Fruit fly (Drosophila melanogaster) Kc167 (cell line): ENCODE measurements around the gene CG10222.

ENCODE experiments used
- Myc ChIP-seq: fragments of >200 bp; optimal IDR thresholded peaks from 2 replicates; lab custom pipeline; 2017; ENCODE audit warnings: missing external identifiers
- Sin3A ChIP-seq: fragments of >200 bp; optimal IDR thresholded peaks from 2 replicates; lab custom pipeline; 2018; ENCODE audit warnings: missing external identifiers
- h ChIP-seq: fragments of >200 bp; optimal IDR thresholded peaks from 3 replicates; lab custom pipeline; 2018; ENCODE audit warnings: missing external identifiers
- insv ChIP-seq: fragments of >200 bp; optimal IDR thresholded peaks from 3 replicates; lab custom pipeline; 2018; ENCODE audit warnings: missing external identifiers
- psq ChIP-seq: fragments of >200 bp; optimal IDR thresholded peaks from 2 replicates; lab custom pipeline; 2017; ENCODE audit warnings: missing external identifiers
- ttk ChIP-seq: sonication (Bioruptor generic); optimal IDR thresholded peaks from 2 replicates; lab custom pipeline; 2017; ENCODE audit warnings: missing external identifiers

Gene CG10222

DNA sequence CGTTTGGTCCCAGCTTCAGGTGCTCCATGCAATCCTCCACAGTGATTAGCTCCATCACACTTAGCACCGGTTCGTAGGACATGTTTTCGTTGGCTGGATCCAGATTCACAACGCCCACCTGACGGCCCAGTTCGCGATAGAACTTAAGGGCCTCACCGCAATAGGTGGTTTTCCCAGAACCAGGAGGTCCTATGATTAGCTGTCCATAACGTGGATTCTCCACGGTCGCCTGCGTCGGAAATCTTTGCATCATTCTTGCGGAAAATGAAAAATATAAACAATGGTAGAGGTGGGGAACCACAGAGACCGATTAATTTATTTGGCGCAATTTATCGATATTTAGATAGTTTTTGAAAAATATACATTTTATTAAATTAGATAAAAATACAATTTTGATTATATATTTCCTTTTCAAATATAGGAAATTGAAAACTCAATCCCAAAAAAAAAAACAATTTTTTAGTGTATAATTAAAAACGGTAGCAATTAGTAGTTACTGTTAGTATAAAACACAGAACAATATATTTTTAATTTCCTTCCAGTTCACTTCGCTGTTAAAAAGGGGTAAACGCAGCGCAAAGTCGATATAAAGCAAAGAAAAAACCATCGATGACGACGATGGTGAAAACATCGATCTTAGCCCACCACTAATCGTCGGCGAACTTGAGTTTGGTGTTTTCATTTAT lies at the start of gene CG10222, which contains the start of gene flr:
Gene CG10222 (minus strand): TSS at position 254 of the 686 bp plus-strand sequence.
Gene flr (plus strand): TSS at position 644 of the 686 bp plus-strand sequence.
- TF ChIP-seq h (lab: Kevin White, UChicago) (no peak), psq (lab: Kevin White, UChicago) (no peak), ttk (lab: Kevin White, UChicago) (no peak), insv (no peak), Myc (no peak), Sin3A (lab: Kevin White, UChicago) (no peak)

DNA sequence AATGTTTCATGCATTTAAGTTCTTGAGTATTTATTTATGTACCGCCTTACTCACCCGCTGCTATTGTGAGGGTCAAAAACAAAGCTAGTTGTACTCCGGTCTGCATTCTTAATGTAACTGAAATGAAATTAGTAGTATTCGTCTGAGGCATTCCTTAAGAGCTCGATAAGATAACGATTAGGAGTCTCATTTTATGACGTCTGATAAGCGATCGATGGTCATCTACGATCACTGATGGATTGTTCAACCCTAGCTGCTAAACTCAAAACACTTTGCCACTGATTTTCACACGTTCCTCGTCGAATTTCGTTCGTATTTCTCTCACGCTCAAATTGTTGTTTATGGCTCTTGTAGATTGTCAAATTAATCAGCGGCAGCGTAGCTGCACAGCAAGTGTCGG lies 44.9 kb upstream of the CG10222 start, which contains the start of gene CG10116:
Gene CG10116 (minus strand): TSS at position 106 of the 400 bp plus-strand sequence.
- TF ChIP-seq h (lab: Kevin White, UChicago) (no peak), Myc (no peak), insv (no peak), Sin3A (lab: Kevin White, UChicago) (no peak), psq (lab: Kevin White, UChicago) (no peak), ttk (lab: Kevin White, UChicago) (no peak)

DNA sequence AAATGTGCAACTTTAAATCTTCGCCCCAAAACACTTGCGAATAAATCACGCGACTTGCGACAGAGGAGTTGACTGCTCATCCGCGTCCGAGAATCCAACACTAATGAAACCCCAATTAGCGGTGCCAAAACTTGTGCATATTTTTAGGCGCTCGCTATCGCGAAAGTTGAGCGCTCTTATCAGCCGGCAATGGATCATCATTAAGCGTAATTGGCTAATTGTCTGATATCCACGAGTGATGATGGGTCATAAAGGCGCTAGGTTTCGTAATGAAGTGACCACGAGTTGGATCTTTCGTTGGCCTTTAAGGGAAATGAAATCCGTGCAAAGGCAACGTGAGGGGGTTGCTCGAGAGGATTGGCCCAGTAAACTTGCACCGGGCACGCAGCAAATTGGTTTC lies 42.5 kb upstream of the CG10222 start:
- no peak for TF ChIP-seq ttk (lab: Kevin White, UChicago)
- no peak for TF ChIP-seq h (lab: Kevin White, UChicago)
- TF ChIP-seq insv: no peak
- no peak for TF ChIP-seq Sin3A (lab: Kevin White, UChicago)
- TF ChIP-seq psq (lab: Kevin White, UChicago): no peak
- TF ChIP-seq Myc: no peak

DNA sequence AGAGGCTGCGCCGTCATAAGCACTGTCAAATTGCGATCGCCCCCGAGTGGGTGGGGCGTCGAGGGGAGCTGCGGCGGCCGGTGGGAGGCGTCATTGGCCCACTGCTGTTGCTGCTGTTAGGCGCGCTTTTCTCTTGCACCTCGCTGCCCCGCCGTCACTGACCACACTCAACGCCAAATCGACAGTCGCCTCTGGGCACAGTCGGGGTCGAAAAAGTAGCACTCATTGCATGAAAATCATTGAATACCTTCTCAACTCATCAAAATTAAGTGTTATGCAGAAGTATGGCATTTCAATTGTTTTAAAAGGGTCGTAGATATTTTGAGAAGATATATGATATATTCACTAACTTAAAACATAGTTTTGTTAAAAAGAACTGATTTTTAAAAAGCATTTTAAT lies 40.0 kb upstream of the CG10222 start:
- TF ChIP-seq Myc: no peak
- TF ChIP-seq Sin3A (lab: Kevin White, UChicago): no peak
- no peak for TF ChIP-seq psq (lab: Kevin White, UChicago)
- no peak for TF ChIP-seq ttk (lab: Kevin White, UChicago)
- no peak for TF ChIP-seq h (lab: Kevin White, UChicago)
- no peak for TF ChIP-seq insv

DNA sequence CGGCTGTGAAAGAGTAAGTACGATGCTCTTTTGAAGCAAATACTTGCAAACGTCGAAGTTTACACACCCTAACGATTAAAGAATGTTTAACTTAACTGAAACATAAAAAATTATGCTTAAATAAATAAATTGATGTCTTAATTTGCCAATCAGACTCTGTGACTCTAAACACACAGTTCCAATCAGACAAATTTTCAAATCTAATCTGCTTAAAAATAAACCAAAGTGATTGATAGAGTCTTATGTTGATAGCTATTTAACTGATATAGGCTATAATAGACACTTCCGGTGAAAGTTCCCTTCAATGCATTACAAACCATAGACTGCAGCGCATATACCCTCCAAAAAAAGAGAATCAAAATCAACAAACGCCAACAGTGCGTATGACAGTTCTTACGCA lies 39.3 kb upstream of the CG10222 start:
- TF ChIP-seq Sin3A (lab: Kevin White, UChicago) (no peak), psq (lab: Kevin White, UChicago) (no peak), Myc (no peak), insv (no peak), ttk (lab: Kevin White, UChicago) (no peak), h (lab: Kevin White, UChicago) (no peak)

DNA sequence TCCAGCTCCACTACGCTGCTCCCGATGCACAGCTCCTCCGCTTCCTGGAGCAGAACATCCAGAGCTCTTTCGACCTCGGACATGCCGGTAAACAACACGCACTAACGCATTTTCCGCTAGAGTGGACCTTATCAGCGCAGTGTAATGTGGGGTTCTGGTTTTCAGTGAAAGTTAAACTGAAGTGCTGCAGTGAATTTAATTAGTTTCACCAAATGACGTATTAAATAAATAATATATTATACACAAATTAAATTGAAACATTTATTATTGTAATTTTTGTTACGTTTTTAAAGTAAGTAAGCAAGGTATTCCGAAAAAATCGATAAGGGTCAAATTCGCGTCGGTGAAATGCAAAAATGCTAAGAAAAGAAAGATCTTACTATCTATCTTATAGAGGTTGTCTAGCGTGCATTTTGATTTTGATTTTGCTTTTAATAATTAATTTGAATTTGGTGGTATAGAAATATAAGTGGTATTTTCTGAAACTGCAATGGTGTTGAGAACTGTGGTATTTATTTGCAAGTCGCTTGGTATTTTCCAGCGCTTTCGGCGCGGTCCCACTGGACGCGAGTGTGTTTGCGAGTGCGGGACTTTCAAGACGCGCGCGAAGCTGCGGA lies 38.0 kb upstream of the CG10222 start, which contains the start of the genes JMJD7 and CG10738:
Gene JMJD7 (minus strand): TSS at position 107 of the 617 bp plus-strand sequence.
Gene CG10738 (plus strand): TSS at position 594 of the 617 bp plus-strand sequence.
- TF ChIP-seq Myc: no peak
- TF ChIP-seq Sin3A (lab: Kevin White, UChicago): no peak
- TF ChIP-seq h (lab: Kevin White, UChicago): no peak
- TF ChIP-seq psq (lab: Kevin White, UChicago): no peak
- no peak for TF ChIP-seq ttk (lab: Kevin White, UChicago)
- TF ChIP-seq insv: no peak

DNA sequence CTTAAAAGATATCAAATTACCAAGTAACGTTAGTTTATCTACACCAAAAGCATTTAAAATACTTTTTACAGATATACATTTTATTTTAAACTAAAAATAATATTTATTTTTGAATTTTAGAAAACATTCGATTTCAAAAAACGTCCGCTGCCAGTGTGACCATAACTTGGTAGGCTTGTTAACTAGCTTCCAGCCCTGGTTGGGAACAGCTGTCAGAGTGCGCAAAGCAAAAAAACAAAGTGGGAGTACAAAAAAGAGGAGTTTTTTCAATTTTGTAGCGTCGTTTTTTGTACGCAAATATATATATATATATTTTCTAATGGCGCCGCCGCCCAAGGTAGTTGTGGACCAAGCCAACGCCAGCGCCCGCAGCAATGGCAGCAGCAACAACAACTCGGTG lies 30.1 kb upstream of the CG10222 start, which contains the start of gene cmb:
Gene cmb (plus strand): TSS at position 195 of the 400 bp plus-strand sequence.
- no peak for TF ChIP-seq h (lab: Kevin White, UChicago)
- no peak for TF ChIP-seq psq (lab: Kevin White, UChicago)
- no peak for TF ChIP-seq Sin3A (lab: Kevin White, UChicago)
- TF ChIP-seq Myc: no peak
- no peak for TF ChIP-seq ttk (lab: Kevin White, UChicago)
- no peak for TF ChIP-seq insv

DNA sequence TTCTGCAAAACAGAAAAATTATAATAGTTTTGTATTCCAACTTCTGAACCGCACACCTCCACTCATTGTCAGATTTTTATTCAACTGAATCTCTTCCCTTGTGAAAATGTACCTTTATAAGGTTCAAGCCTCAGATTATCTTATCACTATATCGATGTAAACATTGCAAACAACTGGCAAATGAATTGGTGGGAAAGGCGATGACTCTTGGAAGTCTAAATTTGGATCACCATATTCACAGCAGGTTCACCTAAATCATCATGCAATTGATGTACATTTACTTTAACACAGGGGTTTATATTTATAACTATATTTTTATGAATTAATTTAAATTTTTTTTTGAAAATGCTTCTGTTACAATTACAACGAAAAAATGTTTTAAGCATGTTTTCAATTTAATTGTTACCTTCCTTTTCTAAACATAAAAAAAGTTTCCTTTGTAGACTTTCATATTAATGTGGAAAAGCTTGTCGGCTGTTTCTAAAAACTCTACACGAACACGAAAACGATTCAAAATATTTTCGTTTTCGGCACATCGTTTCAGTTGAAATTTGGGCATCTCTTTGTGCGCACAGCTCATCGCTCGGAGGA lies 28.2 kb upstream of the CG10222 start, which contains the start of the genes CG10140 and CG14109:
Gene CG10140 (minus strand): TSS at position 101 of the 591 bp plus-strand sequence.
Gene CG14109 (plus strand): TSS at position 541 of the 591 bp plus-strand sequence.
- TF ChIP-seq psq (lab: Kevin White, UChicago): no peak
- TF ChIP-seq Sin3A (lab: Kevin White, UChicago): no peak
- TF ChIP-seq ttk (lab: Kevin White, UChicago): no peak
- TF ChIP-seq Myc: no peak
- TF ChIP-seq h (lab: Kevin White, UChicago): no peak
- no peak for TF ChIP-seq insv

DNA sequence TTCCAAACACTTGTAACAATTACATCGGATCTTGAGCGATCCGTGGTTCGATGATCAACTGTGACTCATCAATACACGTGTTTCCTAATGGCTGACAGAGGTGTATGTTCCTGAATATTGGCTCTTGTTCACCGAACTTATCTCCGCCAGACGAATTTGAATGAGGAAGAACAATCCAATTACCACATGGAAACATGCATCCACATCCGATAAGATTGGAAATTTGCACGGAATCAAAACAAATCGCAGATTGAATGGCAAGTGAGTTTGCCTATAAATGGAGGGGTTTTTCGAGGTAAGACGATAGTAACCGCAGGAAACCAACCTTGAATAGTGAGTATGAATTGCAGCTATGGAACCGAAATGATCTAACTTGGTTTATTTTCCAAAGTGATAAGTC lies 25.4 kb upstream of the CG10222 start, which contains the start of gene CG10725:
Gene CG10725 (plus strand): TSS at position 301 of the 400 bp plus-strand sequence.
- TF ChIP-seq h (lab: Kevin White, UChicago) (no peak), insv (no peak), Sin3A (lab: Kevin White, UChicago) (no peak)

DNA sequence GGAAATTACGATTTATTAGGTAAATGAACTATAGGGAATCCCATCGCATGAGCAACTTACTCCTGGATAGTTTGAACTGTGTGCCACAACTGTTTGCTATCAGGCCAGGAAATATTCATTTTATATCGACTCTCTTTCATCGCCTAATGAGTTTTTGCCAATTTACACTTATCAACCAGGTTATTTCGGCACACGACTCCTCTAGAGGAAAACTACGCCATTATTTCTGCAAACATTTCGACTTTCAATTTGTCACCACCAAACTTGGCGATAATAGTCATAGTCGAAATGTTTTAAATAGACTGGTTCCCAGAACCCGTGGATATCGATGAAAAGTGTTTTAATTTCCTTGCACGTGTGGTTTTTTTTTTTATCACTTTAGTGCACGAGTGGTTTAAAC lies 24.8 kb upstream of the CG10222 start, which contains the start of gene CG10154:
Gene CG10154 (minus strand): TSS at position 101 of the 400 bp plus-strand sequence.
- TF ChIP-seq Myc: no peak
- no peak for TF ChIP-seq insv
- no peak for TF ChIP-seq h (lab: Kevin White, UChicago)
- TF ChIP-seq Sin3A (lab: Kevin White, UChicago): no peak
- no peak for TF ChIP-seq psq (lab: Kevin White, UChicago)
- no peak for TF ChIP-seq ttk (lab: Kevin White, UChicago)

DNA sequence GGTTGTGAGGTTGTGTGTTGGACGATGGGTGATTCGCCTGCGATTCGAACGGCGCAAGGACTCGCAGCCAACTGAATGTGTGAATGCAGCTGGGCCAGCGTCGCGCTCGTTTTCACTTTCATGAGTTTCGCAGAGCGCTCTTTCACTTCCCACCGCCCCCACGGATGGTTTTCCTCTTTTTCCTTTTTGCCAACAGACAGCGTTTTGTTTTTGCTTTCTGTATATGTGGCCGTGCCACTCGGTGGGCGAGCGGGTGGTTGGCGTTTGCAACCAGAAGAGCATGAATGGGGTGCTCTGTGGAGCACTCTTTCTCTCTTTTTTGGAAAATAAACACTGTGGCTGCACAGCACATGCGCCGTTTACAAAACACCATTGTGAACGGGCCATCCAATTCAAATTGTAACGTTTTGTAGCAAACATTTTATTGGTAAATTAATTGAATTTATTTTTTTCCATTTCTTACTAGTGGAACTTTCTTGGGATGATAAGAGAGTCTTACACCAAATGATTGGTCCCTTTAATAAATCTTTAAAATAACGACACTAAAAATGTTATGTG lies 23.0 kb upstream of the CG10222 start, which contains the start of gene CG10713:
Gene CG10713 (minus strand): TSS at position 60 of the 558 bp plus-strand sequence.
- TF ChIP-seq psq (lab: Kevin White, UChicago) (no peak), insv (no peak), h (lab: Kevin White, UChicago) (no peak), Myc (no peak), Sin3A (lab: Kevin White, UChicago) (no peak), ttk (lab: Kevin White, UChicago) (no peak)
